Worm (Caenorhabditis elegans): ENCODE data around the gene R08A2.7.

ce11 chrV:14698666-14699065 is 24.5 kb upstream of the R08A2.7 start, which contains the start of gene set-5:
- TF ChIP-seq him-1 (tag; optimal IDR thresholded peaks at IDR 0.05), result no peak
- no peak for TF ChIP-seq W03F9.2 (tag; optimal IDR thresholded peaks at IDR 0.05)
- TF ChIP-seq dao-5 (tag; optimal IDR thresholded peaks at IDR 0.05), result no peak
